Worm (Caenorhabditis elegans): ENCODE results near the gene nspb-6.

DNA sequence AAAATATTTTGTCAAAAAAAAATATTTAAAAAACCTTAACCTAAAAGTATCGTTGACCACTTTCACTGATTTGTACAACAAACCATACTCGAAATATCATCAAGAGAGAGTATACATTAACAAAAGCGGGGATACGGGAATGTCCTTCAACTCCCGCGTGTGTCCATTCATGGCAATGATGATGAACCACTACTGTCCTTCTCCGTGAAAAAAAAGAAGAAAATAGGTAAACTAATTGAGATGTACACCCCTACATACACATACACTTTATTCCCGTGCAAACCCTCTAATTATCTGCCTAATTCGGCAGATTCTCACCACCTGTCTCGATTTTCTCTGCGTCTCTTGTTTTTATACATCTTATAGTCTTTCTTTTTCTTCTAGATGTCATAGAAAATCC, 31.4 kb downstream of the nspb-6 start:
- TF ChIP-seq dao-5 (tag; optimal IDR thresholded peaks at IDR 0.05) = no peak
- TF ChIP-seq him-1 (tag; optimal IDR thresholded peaks at IDR 0.05) = no peak
